Fruit fly (Drosophila melanogaster): ENCODE results near the gene Tmtc4.

- no peak for TF ChIP-seq psq (optimal IDR thresholded peaks at IDR 0.05)
- TF ChIP-seq usp (GFP tag; optimal IDR thresholded peaks at IDR 0.05) = no peak
- TF ChIP-seq CG8478 (optimal IDR thresholded peaks at IDR 0.05) = no peak
- no peak for TF ChIP-seq Dll (optimal IDR thresholded peaks at IDR 0.05)
- no peak for TF ChIP-seq EcR (GFP tag; optimal IDR thresholded peaks at IDR 0.05)
- no peak for TF ChIP-seq pan (optimal IDR thresholded peaks at IDR 0.05)
Measured at dm6 chr3R:15342432-15342925, 8.5 kb upstream of the Tmtc4 start.
